Worm (Caenorhabditis elegans) whole organism, young adult: Measurements from ENCODE around the gene cdl-1.
A peak's percentile ranks its signal among the peaks of the same experiment; 100 is the strongest.

ENCODE experiments used
- B0261.1 ChIP-seq: sonication (generic microtip); optimal IDR thresholded peaks from 2 replicates; lab custom pipeline; 2016; ENCODE audit warnings: mild to moderate bottlenecking, missing genetic modification characterization, moderate library complexity, missing compliant biosample characterization
- D2030.7 ChIP-seq: fragments of 200-800 bp; sonication (Bioruptor generic); IDR thresholded peaks from 2 replicates; pipeline ENCODE4 v1.3.6; 2022; ENCODE audit warnings: missing genetic modification reagents, missing genetic modification characterization, missing compliant biosample characterization
- F23B12.7 ChIP-seq: sonication (generic microtip); optimal IDR thresholded peaks from 2 replicates; lab custom pipeline; 2017; ENCODE audit warnings: missing genetic modification characterization, mild to moderate bottlenecking, missing compliant biosample characterization, antibody characterized with exemption, moderate library complexity; ENCODE audit not compliant: insufficient read depth
- F33H1.4 ChIP-seq: fragments of 200-800 bp; sonication (Bioruptor generic); IDR thresholded peaks from 2 replicates; pipeline ENCODE4 v1.3.6; 2022; ENCODE audit warnings: missing genetic modification reagents, missing genetic modification characterization, missing compliant biosample characterization
- attf-3 ChIP-seq: fragments of 200-800 bp; sonication (Bioruptor generic); conservative IDR thresholded peaks from 2 replicates; pipeline ENCODE4 v1.3.6; 2022; ENCODE audit warnings: missing genetic modification reagents, missing genetic modification characterization, missing compliant biosample characterization
- attf-5 ChIP-seq: fragments of 200-800 bp; sonication (Bioruptor generic); optimal IDR thresholded peaks from 2 replicates; lab custom pipeline; 2018; ENCODE audit warnings: mild to moderate bottlenecking, missing genetic modification characterization, missing compliant biosample characterization
- bed-1 ChIP-seq: fragments of 200-800 bp; sonication (Bioruptor generic); IDR thresholded peaks from 2 replicates; pipeline ENCODE4 v1.3.6; 2022; ENCODE audit warnings: missing genetic modification reagents, missing genetic modification characterization, missing compliant biosample characterization
- cebp-1 ChIP-seq, 2 experiments: fragments of 200-800 bp in 1 of 2; sonication (Bioruptor generic) in 1 of 2; sonication (generic microtip) in 1 of 2; IDR thresholded peaks in 1 of 2; optimal IDR thresholded peaks in 1 of 2; 2 replicates each; pipeline versions ENCODE4 v1.3.6 to Lab custom; 2017 to 2022; ENCODE audit warnings: missing compliant biosample characterization in 2 of 2, missing genetic modification characterization in 2 of 2, mild to moderate bottlenecking in 1 of 2, missing genetic modification reagents in 1 of 2, moderate library complexity in 1 of 2
- cebp-2 ChIP-seq: fragments of 200-800 bp; sonication (Bioruptor generic); IDR thresholded peaks from 2 replicates; pipeline ENCODE4 v1.3.6; 2022; ENCODE audit warnings: missing genetic modification characterization, missing compliant biosample characterization
- ceh-91 ChIP-seq: fragments of 200-800 bp; sonication (Bioruptor generic); IDR thresholded peaks from 2 replicates; pipeline ENCODE4 v1.3.6; 2022; ENCODE audit warnings: missing genetic modification reagents, missing genetic modification characterization, missing compliant biosample characterization
- dox-1 ChIP-seq: fragments of 200-800 bp; sonication (Bioruptor generic); IDR thresholded peaks from 2 replicates; pipeline ENCODE4 v1.3.6; 2022; ENCODE audit warnings: missing genetic modification reagents, missing genetic modification characterization, missing compliant biosample characterization
- dpl-1 ChIP-seq: fragments of 150-350 bp; optimal IDR thresholded peaks from 2 replicates; lab custom pipeline; 2014; ENCODE audit warnings: missing biosample characterization, missing genetic modification reagents, missing genetic modification characterization
- efl-1 ChIP-seq: fragments of 150-350 bp; optimal IDR thresholded peaks from 2 replicates; lab custom pipeline; 2014; ENCODE audit warnings: missing biosample characterization, missing genetic modification reagents, missing genetic modification characterization
- egl-44 ChIP-seq: fragments of 200-800 bp; sonication (Bioruptor generic); IDR thresholded peaks from 2 replicates; pipeline ENCODE4 v1.3.6; 2022; ENCODE audit warnings: missing genetic modification reagents, missing genetic modification characterization, missing compliant biosample characterization
- lag-1 ChIP-seq: fragments of 200-800 bp; sonication (Bioruptor generic); IDR thresholded peaks from 2 replicates; pipeline ENCODE4 v1.3.6; 2022; ENCODE audit warnings: missing genetic modification reagents, missing genetic modification characterization, missing compliant biosample characterization
- lin-35 ChIP-seq, 3 experiments: fragments of 150-350 bp in 2 of 3; sonication (generic microtip) in 1 of 3; optimal IDR thresholded peaks; 2 replicates each; lab custom pipeline; 2014 to 2018; ENCODE audit warnings: missing biosample characterization in 3 of 3, missing genetic modification characterization in 3 of 3, missing genetic modification reagents in 3 of 3
- lin-40 ChIP-seq: sonication (generic microtip); optimal IDR thresholded peaks from 2 replicates; lab custom pipeline; 2016; ENCODE audit warnings: missing genetic modification characterization, mild to moderate bottlenecking, missing compliant biosample characterization, missing genotype, missing genetic modification reagents
- lin-54 ChIP-seq: fragments of 200-800 bp; sonication (Bioruptor generic); optimal IDR thresholded peaks from 2 replicates; lab custom pipeline; 2018; ENCODE audit warnings: mild to moderate bottlenecking, missing genetic modification characterization, missing compliant biosample characterization
- lsl-1 ChIP-seq: fragments of 200-800 bp; sonication (Bioruptor generic); optimal IDR thresholded peaks from 2 replicates; lab custom pipeline; 2018; ENCODE audit warnings: mild to moderate bottlenecking, missing genetic modification characterization, moderate library complexity, missing compliant biosample characterization
- madf-6 ChIP-seq: fragments of 200-800 bp; sonication (Bioruptor generic); IDR thresholded peaks from 2 replicates; pipeline ENCODE4 v1.3.6; 2022; ENCODE audit warnings: missing genetic modification reagents, missing genetic modification characterization, missing compliant biosample characterization
- madf-8 ChIP-seq: fragments of 200-800 bp; sonication (Bioruptor generic); conservative IDR thresholded peaks from 2 replicates; pipeline ENCODE4 v1.3.6; 2022; ENCODE audit warnings: missing genetic modification reagents, missing genetic modification characterization, missing compliant biosample characterization
- mcd-1 ChIP-seq: fragments of 200-800 bp; sonication (Bioruptor generic); IDR thresholded peaks from 2 replicates; pipeline ENCODE4 v1.3.6; 2022; ENCODE audit warnings: missing genetic modification reagents, missing genetic modification characterization, missing compliant biosample characterization
- mes-4 ChIP-seq: sonication (generic microtip); optimal IDR thresholded peaks from 2 replicates; lab custom pipeline; 2016; ENCODE audit warnings: missing genotype, missing genetic modification characterization, missing compliant biosample characterization
- nfya-2 ChIP-seq: fragments of 200-800 bp; sonication (Bioruptor generic); IDR thresholded peaks from 2 replicates; pipeline ENCODE4 v1.3.6; 2022; ENCODE audit warnings: missing genetic modification reagents, missing genetic modification characterization, missing compliant biosample characterization
- nhr-27 ChIP-seq: fragments of 200-800 bp; sonication (Bioruptor generic); optimal IDR thresholded peaks from 2 replicates; lab custom pipeline; 2018; ENCODE audit warnings: mild to moderate bottlenecking, missing genetic modification characterization, moderate library complexity, missing compliant biosample characterization
- nhr-80 ChIP-seq: sonication (generic microtip); optimal IDR thresholded peaks from 2 replicates; lab custom pipeline; 2016; ENCODE audit warnings: missing genetic modification characterization, missing compliant biosample characterization
- pbrm-1 ChIP-seq: fragments of 200-800 bp; sonication (Bioruptor generic); IDR thresholded peaks from 2 replicates; pipeline ENCODE4 v1.3.6; 2022; ENCODE audit warnings: missing genetic modification reagents, missing genetic modification characterization, missing compliant biosample characterization
- rec-8 ChIP-seq, 2 experiments: sonication (generic microtip); optimal IDR thresholded peaks; 2 replicates each; lab custom pipeline; 2016; ENCODE audit warnings: mild to moderate bottlenecking in 2 of 2, missing genetic modification characterization in 2 of 2, missing genetic modification reagents in 2 of 2, missing genotype in 2 of 2, missing biosample characterization in 1 of 2, missing compliant biosample characterization in 1 of 2, moderate library complexity in 1 of 2
- repo-1 ChIP-seq: sonication (generic microtip); optimal IDR thresholded peaks from 2 replicates; lab custom pipeline; 2017; ENCODE audit warnings: mild to moderate bottlenecking, missing genetic modification characterization, missing compliant biosample characterization
- sea-2 ChIP-seq: fragments of 200-800 bp; sonication (Bioruptor generic); IDR thresholded peaks from 2 replicates; pipeline ENCODE4 v1.3.6; 2022; ENCODE audit warnings: missing genetic modification characterization, missing compliant biosample characterization
- snpc-1.3 ChIP-seq: sonication (generic microtip); optimal IDR thresholded peaks from 2 replicates; lab custom pipeline; 2017; ENCODE audit warnings: missing genetic modification characterization, mild to moderate bottlenecking, missing compliant biosample characterization, antibody characterized with exemption, moderate library complexity, missing genotype, missing genetic modification reagents; ENCODE audit not compliant: insufficient read depth
- snpc-3.4 ChIP-seq: sonication (generic microtip); optimal IDR thresholded peaks from 2 replicates; lab custom pipeline; 2017; ENCODE audit warnings: missing genetic modification characterization, mild to moderate bottlenecking, missing compliant biosample characterization, antibody characterized with exemption, moderate library complexity, missing genotype, missing genetic modification reagents
- snpc-4 ChIP-seq, 5 experiments: fragments of 150-350 bp in 1 of 5; sonication (generic microtip) in 4 of 5; optimal IDR thresholded peaks; 2 replicates each; lab custom pipeline; 2014 to 2018; ENCODE audit warnings: missing genetic modification characterization in 5 of 5, missing biosample characterization in 3 of 5, antibody characterized with exemption in 2 of 5, mild to moderate bottlenecking in 2 of 5, missing compliant biosample characterization in 2 of 5, missing genotype in 2 of 5, moderate library complexity in 2 of 5, missing genetic modification reagents in 1 of 5
- unc-62 ChIP-seq: fragments of 150-350 bp; optimal IDR thresholded peaks from 2 replicates; lab custom pipeline; 2014; ENCODE audit warnings: missing biosample characterization, missing genetic modification reagents, missing genetic modification characterization
- xnd-1 ChIP-seq: sonication (generic microtip); optimal IDR thresholded peaks from 2 replicates; lab custom pipeline; 2016; ENCODE audit warnings: missing genotype, missing genetic modification reagents, missing genetic modification characterization, missing compliant biosample characterization
- ztf-3 ChIP-seq: fragments of 200-800 bp; sonication (Bioruptor generic); optimal IDR thresholded peaks from 2 replicates; lab custom pipeline; 2018; ENCODE audit warnings: mild to moderate bottlenecking, missing genetic modification characterization, missing compliant biosample characterization

cdl-1 gene

DNA sequence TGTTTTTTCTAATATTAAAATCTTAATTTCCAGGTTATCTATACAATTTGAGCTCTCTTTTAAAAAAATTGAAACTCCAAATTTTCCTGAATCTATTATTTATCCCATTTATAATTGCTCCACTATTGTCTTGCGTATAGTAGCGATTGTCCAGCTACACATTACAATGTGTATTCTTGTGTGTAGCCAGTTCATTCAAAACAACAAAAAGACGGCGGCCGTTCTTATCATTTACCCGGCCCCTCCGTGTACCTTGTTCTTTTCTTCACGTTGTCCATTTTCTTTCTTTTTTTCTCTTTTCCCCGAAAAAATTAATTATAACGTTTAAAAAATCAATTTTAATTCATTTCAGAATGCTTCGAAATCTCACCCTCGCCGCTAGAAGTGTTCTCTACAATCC lies 35.4 kb downstream of the cdl-1 start, which contains the start of gene ech-4:
Gene ech-4 (plus strand): TSS at position 353 of the 400 bp plus-strand sequence.
- TF ChIP-seq nhr-27 (no peak), nhr-80 (peak; percentile 8)
- TF ChIP-seq, all 124 proteins: peak for 1

DNA sequence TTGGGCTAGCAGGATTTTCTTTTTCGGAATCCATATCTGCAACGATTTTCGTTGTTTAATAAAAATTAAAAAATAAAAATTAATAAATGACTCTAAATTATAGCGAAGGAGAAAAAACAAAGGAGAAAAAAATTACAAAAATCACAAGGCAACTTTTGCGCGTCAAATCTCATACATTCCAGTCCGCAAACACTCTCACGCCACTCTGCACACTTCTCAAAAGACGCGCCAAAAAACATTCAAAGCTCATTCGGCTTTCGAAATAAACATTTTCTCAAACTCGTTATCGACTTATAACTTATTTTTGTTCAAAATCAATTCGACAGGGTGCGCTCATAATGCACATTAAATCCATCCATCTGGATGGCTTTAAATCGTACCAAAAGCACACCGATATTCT lies 38.8 kb downstream of the cdl-1 start, which contains the start of the genes R06F6.12 and mix-1:
Gene R06F6.12 (minus strand): TSS at position 36 of the 400 bp plus-strand sequence.
Gene mix-1 (plus strand): TSS at position 201 of the 400 bp plus-strand sequence.
- TF ChIP-seq egl-44 (GFP tag; lab: Robert Waterston, UW) = no peak
- TF ChIP-seq dpl-1 (GFP tag; lab: Kevin White, UChicago) = peak; percentile 81
- TF ChIP-seq rec-8 (tag; optimal IDR thresholded peaks at IDR 0.05; lab: Kevin White, UChicago) = peak in 1 of 2 experiments; percentile 12
- TF ChIP-seq sea-2 = no peak
- no peak for TF ChIP-seq nfya-2 (GFP tag; lab: Robert Waterston, UW)
- TF ChIP-seq lin-40 = peak; percentile 39
- peak; percentile 33; the same call in 1 of the 2 replicates for TF ChIP-seq attf-3 (GFP tag; lab: Robert Waterston, UW)
- TF ChIP-seq cebp-1 (GFP tag; IDR thresholded peaks at IDR 0.05; lab: Robert Waterston, UW) = no peak
- peak; percentile 68 for TF ChIP-seq cebp-1 (tag; optimal IDR thresholded peaks at IDR 0.05; lab: Kevin White, UChicago)
- TF ChIP-seq F33H1.4 (GFP tag; lab: Robert Waterston, UW) = peak; percentile 59
- peak; percentile 58 for TF ChIP-seq attf-5
- TF ChIP-seq mes-4 (tag; lab: Kevin White, UChicago) = no peak
- peak; percentile 83 for TF ChIP-seq efl-1
- no peak for TF ChIP-seq bed-1 (GFP tag; lab: Robert Waterston, UW)
- TF ChIP-seq cebp-2 (GFP tag; lab: Robert Waterston, UW) = no peak
- 0 out of 2 replicates have a peak, but pooled peaks have one; percentile 44 for TF ChIP-seq pbrm-1 (GFP tag; lab: Robert Waterston, UW)
- TF ChIP-seq lag-1 = no peak
- TF ChIP-seq repo-1 (tag; lab: Kevin White, UChicago) = no peak
- TF ChIP-seq ztf-3 (GFP tag; lab: Kevin White, UChicago) = no peak
- peak; percentile 62 for TF ChIP-seq snpc-3.4 (tag; lab: Kevin White, UChicago)
- no peak for TF ChIP-seq unc-62 (GFP tag; lab: Kevin White, UChicago)
- TF ChIP-seq D2030.7 (GFP tag; lab: Robert Waterston, UW) = no peak
- TF ChIP-seq snpc-1.3 = peak; percentile 10
- TF ChIP-seq madf-6 (GFP tag; lab: Robert Waterston, UW) = peak; percentile 77
- TF ChIP-seq xnd-1 (tag; lab: Kevin White, UChicago) = no peak
- TF ChIP-seq snpc-4 (GFP tag; optimal IDR thresholded peaks at IDR 0.05; lab: Kevin White, UChicago) = no peak
- peak in 3 of 4 experiments; percentile 3 to 22 (median 16) for TF ChIP-seq snpc-4 (tag; optimal IDR thresholded peaks at IDR 0.05; lab: Kevin White, UChicago)
- peak in 1 of 3 experiments; percentile 81 for TF ChIP-seq lin-35 (GFP tag; optimal IDR thresholded peaks at IDR 0.05; lab: Kevin White, UChicago)
- peak; percentile 66 for TF ChIP-seq lin-54 (GFP tag; lab: Kevin White, UChicago)
- TF ChIP-seq B0261.1 = no peak
- peak; percentile 46 for TF ChIP-seq madf-8 (GFP tag; lab: Robert Waterston, UW)
- TF ChIP-seq mcd-1 (GFP tag; lab: Robert Waterston, UW) = peak; percentile 62
- TF ChIP-seq F23B12.7 (tag; lab: Kevin White, UChicago) = peak; percentile 8
- TF ChIP-seq lsl-1 (GFP tag; lab: Kevin White, UChicago) = peak; percentile 62
- TF ChIP-seq dox-1 = peak; percentile 22; the same call in 1 of the 2 replicates
- TF ChIP-seq ceh-91 (GFP tag; lab: Robert Waterston, UW) = 0 out of 2 replicates have a peak, but pooled peaks have one; percentile 9
